Worm (Caenorhabditis elegans) whole organism, L3 larva: ENCODE results near the gene Y7A5A.20.

Experiments used
- R02D3.7 ChIP-seq: fragments of 150-350 bp; optimal IDR thresholded peaks from 2 replicates; lab custom pipeline; 2014; ENCODE audit warnings: missing biosample characterization, missing genetic modification characterization
- ZK546.5 ChIP-seq: sonication (generic microtip); optimal IDR thresholded peaks from 2 replicates; lab custom pipeline; 2017; ENCODE audit warnings: missing biosample characterization, missing genetic modification characterization
- aly-2 ChIP-seq: fragments of 150-350 bp; optimal IDR thresholded peaks from 2 replicates; lab custom pipeline; 2014; ENCODE audit warnings: missing biosample characterization, missing genetic modification characterization
- ama-1 ChIP-seq: fragments of 150-350 bp; optimal IDR thresholded peaks from 2 replicates; lab custom pipeline; 2018
- ceh-16 ChIP-seq: sonication (generic microtip); optimal IDR thresholded peaks from 2 replicates; lab custom pipeline; 2017; ENCODE audit warnings: missing biosample characterization, missing genetic modification characterization
- ceh-28 ChIP-seq: fragments of 150-350 bp; optimal IDR thresholded peaks from 2 replicates; lab custom pipeline; 2014; ENCODE audit warnings: missing biosample characterization, missing genetic modification reagents, missing genetic modification characterization
- ceh-82 ChIP-seq: fragments of 150-350 bp; optimal IDR thresholded peaks from 2 replicates; lab custom pipeline; 2014; ENCODE audit warnings: missing biosample characterization, missing genetic modification characterization
- ceh-9 ChIP-seq: sonication (generic microtip); optimal IDR thresholded peaks from 2 replicates; lab custom pipeline; 2018; ENCODE audit warnings: missing biosample characterization, missing genetic modification characterization
- daf-12 ChIP-seq: fragments of 150-350 bp; optimal IDR thresholded peaks from 2 replicates; lab custom pipeline; 2014; ENCODE audit warnings: missing biosample characterization, missing genetic modification reagents, missing genetic modification characterization
- egl-27 ChIP-seq: sonication (generic microtip); optimal IDR thresholded peaks from 4 replicates; lab custom pipeline; 2017; ENCODE audit warnings: missing biosample characterization, missing genetic modification reagents, missing genetic modification characterization
- elt-1 ChIP-seq: fragments of 150-350 bp; optimal IDR thresholded peaks from 2 replicates; lab custom pipeline; 2014; ENCODE audit warnings: missing biosample characterization, missing genetic modification characterization
- elt-2 ChIP-seq: sonication (generic microtip); optimal IDR thresholded peaks from 2 replicates; lab custom pipeline; 2016; ENCODE audit warnings: missing genetic modification reagents, mild to moderate bottlenecking, missing genetic modification characterization, missing compliant biosample characterization
- elt-3 ChIP-seq, 3 experiments: fragments of 150-350 bp in 1 of 3; sonication (generic microtip) in 2 of 3; optimal IDR thresholded peaks; 2 replicates in 2 of 3; 4 replicates in 1 of 3; lab custom pipeline; 2014 to 2017; ENCODE audit warnings: missing biosample characterization in 3 of 3, missing genetic modification characterization in 3 of 3
- eor-1 ChIP-seq, 2 experiments: fragments of 150-350 bp; optimal IDR thresholded peaks; 2 replicates each; lab custom pipeline; 2014 to 2018; ENCODE audit warnings: missing biosample characterization in 2 of 2, missing genetic modification characterization in 2 of 2
- fkh-10 ChIP-seq: sonication (generic microtip); optimal IDR thresholded peaks from 2 replicates; lab custom pipeline; 2017; ENCODE audit warnings: missing biosample characterization, missing genetic modification reagents, missing genetic modification characterization
- fkh-2 ChIP-seq: fragments of 150-350 bp; optimal IDR thresholded peaks from 2 replicates; lab custom pipeline; 2014; ENCODE audit warnings: missing biosample characterization, missing genetic modification reagents, missing genetic modification characterization
- fos-1 ChIP-seq: fragments of 150-350 bp; optimal IDR thresholded peaks from 2 replicates; lab custom pipeline; 2014; ENCODE audit warnings: missing biosample characterization, missing genetic modification characterization
- hmg-11 ChIP-seq: sonication (generic microtip); optimal IDR thresholded peaks from 2 replicates; lab custom pipeline; 2016; ENCODE audit warnings: missing genetic modification characterization, missing compliant biosample characterization
- jun-1 ChIP-seq: fragments of 150-350 bp; optimal IDR thresholded peaks from 2 replicates; lab custom pipeline; 2014; ENCODE audit warnings: missing biosample characterization, missing genetic modification reagents, missing genetic modification characterization
- lin-15B ChIP-seq: fragments of 150-350 bp; optimal IDR thresholded peaks from 2 replicates; lab custom pipeline; 2014; ENCODE audit warnings: missing biosample characterization, missing genetic modification characterization
- lin-39 ChIP-seq: fragments of 150-350 bp; optimal IDR thresholded peaks from 2 replicates; lab custom pipeline; 2018; ENCODE audit warnings: missing biosample characterization, missing genetic modification reagents, missing genetic modification characterization
- lsy-12 ChIP-seq: sonication (generic microtip); optimal IDR thresholded peaks from 2 replicates; lab custom pipeline; 2016; ENCODE audit warnings: mild to moderate bottlenecking, missing genetic modification characterization, missing compliant biosample characterization
- mml-1 ChIP-seq: fragments of 150-350 bp; sonication (generic microtip); optimal IDR thresholded peaks from 3 replicates; lab custom pipeline; 2014; ENCODE audit warnings: missing biosample characterization, missing genetic modification characterization
- nfya-1 ChIP-seq: sonication (generic microtip); optimal IDR thresholded peaks from 2 replicates; lab custom pipeline; 2017; ENCODE audit warnings: missing genetic modification characterization, mild to moderate bottlenecking, missing compliant biosample characterization, antibody characterized with exemption, moderate library complexity; ENCODE audit not compliant: insufficient read depth
- nhr-11 ChIP-seq: fragments of 150-350 bp; optimal IDR thresholded peaks from 2 replicates; lab custom pipeline; 2014; ENCODE audit warnings: missing biosample characterization, missing genetic modification characterization
- nhr-23 ChIP-seq: fragments of 150-350 bp; optimal IDR thresholded peaks from 2 replicates; lab custom pipeline; 2014; ENCODE audit warnings: missing biosample characterization, missing genetic modification reagents, missing genetic modification characterization
- nhr-237 ChIP-seq: fragments of 150-350 bp; optimal IDR thresholded peaks from 2 replicates; lab custom pipeline; 2014; ENCODE audit warnings: missing biosample characterization, missing genetic modification characterization
- nhr-25 ChIP-seq: sonication (generic microtip); optimal IDR thresholded peaks from 2 replicates; lab custom pipeline; 2017; ENCODE audit warnings: missing biosample characterization, missing genetic modification characterization
- nhr-43 ChIP-seq: sonication (generic microtip); optimal IDR thresholded peaks from 2 replicates; lab custom pipeline; 2016; ENCODE audit warnings: mild to moderate bottlenecking, missing genetic modification characterization, missing compliant biosample characterization; ENCODE audit not compliant: poor library complexity, severe bottlenecking
- nhr-67 ChIP-seq: fragments of 150-350 bp; optimal IDR thresholded peaks from 2 replicates; lab custom pipeline; 2014; ENCODE audit warnings: missing biosample characterization, missing genetic modification characterization
- nhr-76 ChIP-seq: fragments of 150-350 bp; sonication (generic microtip); optimal IDR thresholded peaks from 5 replicates; lab custom pipeline; 2014; ENCODE audit warnings: missing biosample characterization, missing genetic modification characterization
- nhr-77 ChIP-seq: fragments of 150-350 bp; optimal IDR thresholded peaks from 2 replicates; lab custom pipeline; 2014; ENCODE audit warnings: missing biosample characterization, missing genetic modification characterization
- pha-4 ChIP-seq: fragments of 150-350 bp; optimal IDR thresholded peaks from 2 replicates; lab custom pipeline; 2014; ENCODE audit warnings: missing biosample characterization, missing genetic modification reagents, missing genetic modification characterization
- pqm-1 ChIP-seq: fragments of 150-350 bp; optimal IDR thresholded peaks from 2 replicates; lab custom pipeline; 2017; ENCODE audit warnings: missing biosample characterization, missing genetic modification characterization, inconsistent platforms
- sea-2 ChIP-seq: fragments of 150-350 bp; sonication (generic microtip); optimal IDR thresholded peaks from 4 replicates; lab custom pipeline; 2014; ENCODE audit warnings: missing biosample characterization, missing genetic modification reagents, missing genetic modification characterization
- skn-1 ChIP-seq: fragments of 150-350 bp; optimal IDR thresholded peaks from 2 replicates; lab custom pipeline; 2014; ENCODE audit warnings: missing biosample characterization, missing genetic modification characterization
- snpc-4 ChIP-seq: fragments of 150-350 bp; optimal IDR thresholded peaks from 2 replicates; lab custom pipeline; 2014; ENCODE audit warnings: missing biosample characterization, missing genetic modification characterization
- tbx-2 ChIP-seq: sonication (generic microtip); optimal IDR thresholded peaks from 2 replicates; lab custom pipeline; 2016; ENCODE audit warnings: mild to moderate bottlenecking, missing genetic modification characterization, missing compliant biosample characterization
- unc-39 ChIP-seq: sonication (generic microtip); optimal IDR thresholded peaks from 4 replicates; lab custom pipeline; 2017; ENCODE audit warnings: missing biosample characterization, missing genetic modification characterization
- unc-62 ChIP-seq: fragments of 150-350 bp; sonication (generic microtip); optimal IDR thresholded peaks from 4 replicates; lab custom pipeline; 2014; ENCODE audit warnings: missing biosample characterization, missing genetic modification reagents, missing genetic modification characterization
- zag-1 ChIP-seq: fragments of 150-350 bp; optimal IDR thresholded peaks from 2 replicates; lab custom pipeline; 2014; ENCODE audit warnings: missing biosample characterization, missing genetic modification characterization
- ztf-11 ChIP-seq: fragments of 150-350 bp; optimal IDR thresholded peaks from 2 replicates; lab custom pipeline; 2014; ENCODE audit warnings: missing biosample characterization, missing genetic modification characterization
- ztf-4 ChIP-seq: fragments of 150-350 bp; optimal IDR thresholded peaks from 2 replicates; lab custom pipeline; 2014; ENCODE audit warnings: missing biosample characterization, missing genetic modification characterization

Gene Y7A5A.20

ce11 chrX:15844330-15844729 lies 16.2 kb downstream of the Y7A5A.20 start:
- TF ChIP-seq daf-12 (tag; lab: Kevin White, UChicago), result no peak
- TF ChIP-seq pha-4, result no peak
- no peak for TF ChIP-seq skn-1 (tag; lab: Kevin White, UChicago)
- TF ChIP-seq zag-1 (tag; lab: Kevin White, UChicago), result no peak
- TF ChIP-seq ceh-9 (tag; lab: Kevin White, UChicago), result no peak
- no peak for TF ChIP-seq aly-2 (tag; lab: Kevin White, UChicago)
- TF ChIP-seq nhr-77 (tag; lab: Kevin White, UChicago), result no peak
- TF ChIP-seq nhr-11 (tag; lab: Kevin White, UChicago), result no peak
- no peak for TF ChIP-seq ama-1
- no peak for TF ChIP-seq ZK546.5
- TF ChIP-seq lsy-12 (tag; lab: Kevin White, UChicago), result no peak

DNA sequence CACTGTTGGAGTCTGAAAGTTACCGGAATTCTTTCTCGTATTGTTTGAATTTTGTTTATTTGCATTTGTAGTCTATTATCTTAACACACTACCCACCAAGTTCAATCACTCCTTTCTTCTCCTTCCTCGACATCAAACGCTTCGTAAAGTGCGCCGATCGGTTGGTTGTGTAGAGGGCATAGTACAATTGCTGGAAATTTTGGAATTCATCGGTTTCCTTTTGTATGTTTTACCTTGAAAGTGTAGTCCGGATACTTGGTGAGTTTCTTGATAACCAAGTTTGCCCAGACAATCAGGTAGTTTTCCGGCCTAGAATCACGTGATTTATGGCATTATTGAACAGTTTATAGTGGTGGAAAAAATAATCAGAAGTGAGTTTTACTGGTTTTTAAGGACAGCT lies 18.4 kb downstream of the Y7A5A.20 start:
- TF ChIP-seq elt-1 (tag; lab: Kevin White, UChicago) (no peak), ZK546.5 (no peak), elt-2 (peak; percentile 71), pqm-1 (tag; lab: Kevin White, UChicago) (peak; percentile 5)

ce11 chrX:15847543-15848087 lies 19.5 kb downstream of the Y7A5A.20 start, which contains the start of gene F59F4.3:
TSS of gene F59F4.3 (minus strand) at chrX:15847593.
- TF ChIP-seq elt-2 (peak; percentile 61), pha-4 (peak; percentile 29), unc-62 (GFP tag; lab: Kevin White, UChicago) (no peak)
- TF ChIP-seq, all 47 proteins: peak for 2

ce11 chrX:15848867-15849266 lies 20.7 kb downstream of the Y7A5A.20 start:
- TF ChIP-seq mml-1 (no peak), lin-39 (no peak), nhr-76 (tag; lab: Kevin White, UChicago) (no peak), elt-3 (tag; optimal IDR thresholded peaks at IDR 0.05; lab: Kevin White, UChicago) (no peak), nhr-237 (tag; lab: Kevin White, UChicago) (no peak), sea-2 (GFP tag; lab: Kevin White, UChicago) (no peak), fkh-2 (tag; lab: Kevin White, UChicago) (no peak), ZK546.5 (no peak), ceh-9 (tag; lab: Kevin White, UChicago) (no peak), hmg-11 (no peak), ceh-16 (tag; lab: Kevin White, UChicago) (no peak), lsy-12 (tag; lab: Kevin White, UChicago) (no peak), egl-27 (tag; lab: Kevin White, UChicago) (no peak), zag-1 (tag; lab: Kevin White, UChicago) (no peak), nhr-67 (no peak), ceh-82 (tag; lab: Kevin White, UChicago) (no peak), nfya-1 (tag; lab: Kevin White, UChicago) (no peak)

- no peak for TF ChIP-seq ceh-16 (tag; lab: Kevin White, UChicago)
- peak; percentile 82 for TF ChIP-seq lin-15B (tag; lab: Kevin White, UChicago)
- peak; percentile 96 for TF ChIP-seq lsy-12 (tag; lab: Kevin White, UChicago)
- no peak for TF ChIP-seq ztf-4 (tag; lab: Kevin White, UChicago)
- no peak for TF ChIP-seq elt-3 (tag; optimal IDR thresholded peaks at IDR 0.05; lab: Kevin White, UChicago)
- TF ChIP-seq sea-2 (GFP tag; lab: Kevin White, UChicago), result no peak
- TF ChIP-seq unc-39 (tag; lab: Kevin White, UChicago), result no peak
- TF ChIP-seq fos-1, result peak; percentile 9
- TF ChIP-seq skn-1 (tag; lab: Kevin White, UChicago), result no peak
- TF ChIP-seq ceh-28 (tag; lab: Kevin White, UChicago), result peak; percentile 48
- peak; percentile 47 for TF ChIP-seq nhr-23 (tag; lab: Kevin White, UChicago)
- TF ChIP-seq nhr-237 (tag; lab: Kevin White, UChicago), result no peak
- TF ChIP-seq nhr-77 (tag; lab: Kevin White, UChicago), result no peak
- no peak for TF ChIP-seq unc-62 (GFP tag; lab: Kevin White, UChicago)
- TF ChIP-seq hmg-11, result peak; percentile 97
- TF ChIP-seq pha-4, result peak; percentile 80
- no peak for TF ChIP-seq ceh-82 (tag; lab: Kevin White, UChicago)
- TF ChIP-seq daf-12 (tag; lab: Kevin White, UChicago), result no peak
- peak; percentile 43 for TF ChIP-seq tbx-2 (tag; lab: Kevin White, UChicago)
- peak; percentile 79 for TF ChIP-seq fkh-10 (GFP tag; lab: Kevin White, UChicago)
- peak; percentile 25 for TF ChIP-seq lin-39
- peak; percentile 62 for TF ChIP-seq snpc-4 (tag; lab: Kevin White, UChicago)
- no peak for TF ChIP-seq aly-2 (tag; lab: Kevin White, UChicago)
- no peak for TF ChIP-seq ztf-11 (tag; lab: Kevin White, UChicago)
- TF ChIP-seq nhr-25 (tag; lab: Kevin White, UChicago), result peak; percentile 22
- no peak for TF ChIP-seq eor-1 (tag; optimal IDR thresholded peaks at IDR 0.05; lab: Kevin White, UChicago)
- peak; percentile 57 for TF ChIP-seq nfya-1 (tag; lab: Kevin White, UChicago)
- TF ChIP-seq jun-1 (tag; lab: Kevin White, UChicago), result peak; percentile 4
- peak; percentile 97 for TF ChIP-seq R02D3.7
- TF ChIP-seq elt-2, result peak; percentile 34
- peak; percentile 93 for TF ChIP-seq nhr-43 (tag; lab: Kevin White, UChicago)
Observed at ce11 chrX:15849397-15849935, 21.3 kb downstream of the Y7A5A.20 start, which contains the start of gene acl-1. TSS of gene acl-1 (plus strand) at chrX:15849885.
